Fruit fly (Drosophila melanogaster) whole organism, embryonic: ENCODE measurements around the gene Ptth.
A peak's percentile ranks its signal among the peaks of the same experiment; 100 is the strongest.

Experiments
- Adf1 ChIP-seq: fragments of 200-800 bp; sonication (Bioruptor generic); IDR thresholded peaks from 2 replicates; pipeline ENCODE4 v1.3.6; 2022; ENCODE audit warnings: missing biosample characterization, missing genetic modification characterization
- C15 ChIP-seq: fragments of 200-800 bp; sonication (Bioruptor generic); IDR thresholded peaks from 3 replicates; pipeline ENCODE4 v1.3.6; 2022; ENCODE audit warnings: missing biosample characterization, missing genetic modification characterization
- CG11093 ChIP-seq: fragments of 200-800 bp; sonication (Bioruptor generic); IDR thresholded peaks from 3 replicates; pipeline ENCODE4 v1.3.6; 2022; ENCODE audit warnings: missing biosample characterization, missing genetic modification characterization
- CG11247 ChIP-seq: fragments of 200-800 bp; sonication (Bioruptor generic); IDR thresholded peaks from 2 replicates; pipeline ENCODE4 v1.3.6; 2022; ENCODE audit warnings: missing biosample characterization, missing genetic modification characterization
- CG13296 ChIP-seq: fragments of 200-800 bp; sonication (Bioruptor generic); optimal IDR thresholded peaks from 3 replicates; lab custom pipeline; 2018; ENCODE audit warnings: missing biosample characterization, mild to moderate bottlenecking, missing genetic modification characterization
- CG13775 ChIP-seq: fragments of 200-800 bp; sonication (Bioruptor generic); optimal IDR thresholded peaks from 3 replicates; lab custom pipeline; 2017; ENCODE audit warnings: missing biosample characterization, mild to moderate bottlenecking, missing genetic modification characterization
- CG2202 ChIP-seq: fragments of 200-800 bp; sonication (Bioruptor generic); optimal IDR thresholded peaks from 2 replicates; lab custom pipeline; 2018; ENCODE audit warnings: missing biosample characterization, mild to moderate bottlenecking, missing genetic modification characterization
- CG2712 ChIP-seq: fragments of 200-800 bp; optimal IDR thresholded peaks from 3 replicates; lab custom pipeline; 2019; ENCODE audit warnings: missing biosample characterization, mild to moderate bottlenecking, missing genetic modification characterization, moderate library complexity
- CG30431 ChIP-seq: fragments of 200-800 bp; sonication (Bioruptor generic); optimal IDR thresholded peaks from 2 replicates; lab custom pipeline; 2017; ENCODE audit warnings: missing biosample characterization, missing genetic modification characterization
- CG31224 ChIP-seq: fragments of 200-800 bp; sonication (Bioruptor generic); IDR thresholded peaks from 2 replicates; pipeline ENCODE4 v1.3.6; 2022; ENCODE audit warnings: missing biosample characterization, missing genetic modification characterization
- CG33213 ChIP-seq: fragments of 200-800 bp; sonication (Bioruptor generic); optimal IDR thresholded peaks from 3 replicates; lab custom pipeline; 2016; ENCODE audit warnings: missing biosample characterization, missing genetic modification characterization
- CG4282 ChIP-seq: fragments of 200-800 bp; sonication (Bioruptor generic); optimal IDR thresholded peaks from 2 replicates; lab custom pipeline; 2016; ENCODE audit warnings: missing biosample characterization, missing genetic modification characterization
- CG8089 ChIP-seq: fragments of 200-800 bp; sonication (Bioruptor generic); optimal IDR thresholded peaks from 3 replicates; lab custom pipeline; 2016; ENCODE audit warnings: missing biosample characterization, missing genetic modification characterization
- CG9797 ChIP-seq: fragments of 200-800 bp; sonication (Bioruptor generic); optimal IDR thresholded peaks from 3 replicates; lab custom pipeline; 2018; ENCODE audit warnings: missing biosample characterization, mild to moderate bottlenecking, missing genetic modification characterization
- CG9932 ChIP-seq: fragments of 200-800 bp; sonication (Bioruptor generic); IDR thresholded peaks from 2 replicates; pipeline ENCODE4 v1.3.6; 2022; ENCODE audit warnings: missing biosample characterization, missing genetic modification characterization
- CHES-1-like ChIP-seq: fragments of 200-800 bp; sonication (Bioruptor generic); optimal IDR thresholded peaks from 2 replicates; lab custom pipeline; 2016; ENCODE audit warnings: missing biosample characterization, missing genetic modification characterization
- ERR ChIP-seq: fragments of 200-800 bp; sonication (Bioruptor generic); optimal IDR thresholded peaks from 2 replicates; lab custom pipeline; 2016; ENCODE audit warnings: missing biosample characterization, missing genetic modification characterization
- Gug ChIP-seq: fragments of 200-800 bp; sonication (Bioruptor generic); IDR thresholded peaks from 4 replicates; pipeline ENCODE4 v1.3.6; 2022; ENCODE audit warnings: missing biosample characterization, missing genetic modification characterization
- Hr51 ChIP-seq, 2 experiments: fragments of 200-800 bp; sonication (Bioruptor generic); optimal IDR thresholded peaks; 2 replicates in 1 of 2; 3 replicates in 1 of 2; lab custom pipeline; 2016 to 2018; ENCODE audit warnings: missing biosample characterization in 2 of 2, missing genetic modification characterization in 2 of 2, mild to moderate bottlenecking in 1 of 2, moderate library complexity in 1 of 2
- Jarid2 ChIP-seq: fragments of 200-800 bp; sonication (Bioruptor generic); optimal IDR thresholded peaks from 3 replicates; lab custom pipeline; 2017; ENCODE audit warnings: mild to moderate bottlenecking, missing biosample characterization, missing genetic modification reagents, missing genetic modification characterization
- MBD-R2 ChIP-seq: fragments of 200-800 bp; sonication (Bioruptor generic); IDR thresholded peaks from 2 replicates; pipeline ENCODE4 v1.3.6; 2022; ENCODE audit warnings: missing biosample characterization, missing genetic modification characterization
- Mad ChIP-seq: fragments of 200-800 bp; sonication (Bioruptor generic); optimal IDR thresholded peaks from 2 replicates; lab custom pipeline; 2016; ENCODE audit warnings: missing biosample characterization, missing genetic modification characterization
- Med ChIP-seq: fragments of 200-800 bp; sonication (Bioruptor generic); peaks from one replicate; lab custom pipeline; 2016; ENCODE audit warnings: missing biosample characterization, missing genetic modification characterization, mild to moderate bottlenecking, inconsistent platforms, moderate library complexity
- NC2α ChIP-seq: fragments of 200-800 bp; sonication (Bioruptor generic); optimal IDR thresholded peaks from 2 replicates; lab custom pipeline; 2016; ENCODE audit warnings: missing biosample characterization, missing genetic modification characterization
- Neu2 ChIP-seq: fragments of 200-800 bp; sonication (Bioruptor generic); optimal IDR thresholded peaks from 3 replicates; lab custom pipeline; 2016; ENCODE audit warnings: missing biosample characterization, missing genetic modification characterization, borderline replicate concordance
- Oli ChIP-seq: fragments of 200-800 bp; sonication (Bioruptor generic); optimal IDR thresholded peaks from 2 replicates; lab custom pipeline; 2018; ENCODE audit warnings: missing biosample characterization, mild to moderate bottlenecking, missing genetic modification characterization, moderate library complexity
- Pdp1 ChIP-seq, 2 experiments: fragments of 200-800 bp; sonication (Bioruptor generic); optimal IDR thresholded peaks; 3 replicates each; lab custom pipeline; 2016; ENCODE audit warnings: missing biosample characterization in 2 of 2, missing genetic modification characterization in 2 of 2, mild to moderate bottlenecking in 1 of 2, moderate library complexity in 1 of 2
- Poxn ChIP-seq: fragments of 200-800 bp; sonication (Bioruptor generic); IDR thresholded peaks from 2 replicates; pipeline ENCODE4 v1.3.6; 2022; ENCODE audit warnings: missing biosample characterization, missing genetic modification characterization
- Ravus ChIP-seq: fragments of 200-800 bp; sonication (Bioruptor generic); IDR thresholded peaks from 2 replicates; pipeline ENCODE4 v1.3.6; 2022; ENCODE audit warnings: missing biosample characterization, missing genetic modification characterization
- Scr ChIP-seq: fragments of 200-800 bp; sonication (Bioruptor generic); IDR thresholded peaks from 2 replicates; pipeline ENCODE4 v1.3.6; 2022; ENCODE audit warnings: missing biosample characterization, missing genetic modification characterization; ENCODE audit not compliant: partially characterized antibody
- Sox100B ChIP-seq: fragments of 200-800 bp; sonication (Bioruptor generic); optimal IDR thresholded peaks from 3 replicates; lab custom pipeline; 2018; ENCODE audit warnings: missing biosample characterization, mild to moderate bottlenecking, missing genetic modification characterization
- Stat92E ChIP-seq, 3 experiments: fragments of >200 bp in 2 of 3; fragments of 200-800 bp in 1 of 3; sonication (Bioruptor generic) in 1 of 3; optimal IDR thresholded peaks; 2 replicates each; lab custom pipeline; 2017 to 2019; ENCODE audit warnings: missing biosample characterization in 3 of 3, missing genetic modification characterization in 3 of 3, mild to moderate bottlenecking in 1 of 3, moderate library complexity in 1 of 3
- ap ChIP-seq: fragments of 200-800 bp; sonication (Bioruptor generic); IDR thresholded peaks from 2 replicates; pipeline ENCODE4 v1.3.6; 2022; ENCODE audit warnings: missing biosample characterization, missing genetic modification characterization
- chif ChIP-seq, 2 experiments: fragments of 200-800 bp; sonication (Bioruptor generic); optimal IDR thresholded peaks; 3 replicates each; lab custom pipeline; 2016; ENCODE audit warnings: missing biosample characterization in 2 of 2, missing genetic modification characterization in 2 of 2
- danr ChIP-seq: fragments of 200-800 bp; sonication (Bioruptor generic); IDR thresholded peaks from 2 replicates; pipeline ENCODE4 v1.3.6; 2022; ENCODE audit warnings: missing biosample characterization, missing genetic modification characterization
- dati ChIP-seq: fragments of 200-800 bp; sonication (Bioruptor generic); IDR thresholded peaks from 2 replicates; pipeline ENCODE4 v1.3.6; 2022; ENCODE audit warnings: missing biosample characterization, missing genetic modification characterization
- ems ChIP-seq: fragments of 200-800 bp; sonication (Bioruptor generic); optimal IDR thresholded peaks from 3 replicates; lab custom pipeline; 2016; ENCODE audit warnings: missing biosample characterization, missing genetic modification characterization
- eve ChIP-seq, 2 experiments: fragments of >200 bp; optimal IDR thresholded peaks; 2 replicates each; lab custom pipeline; 2017; ENCODE audit warnings: missing biosample characterization in 2 of 2, missing genetic modification characterization in 2 of 2
- fd102C ChIP-seq: fragments of 200-800 bp; sonication (Bioruptor generic); optimal IDR thresholded peaks from 2 replicates; lab custom pipeline; 2018; ENCODE audit warnings: missing biosample characterization, mild to moderate bottlenecking, missing genetic modification characterization, moderate library complexity
- fd64A ChIP-seq: fragments of 200-800 bp; sonication (Bioruptor generic); optimal IDR thresholded peaks from 3 replicates; lab custom pipeline; 2018; ENCODE audit warnings: missing biosample characterization, mild to moderate bottlenecking, missing genetic modification characterization
- fru ChIP-seq: fragments of >200 bp; optimal IDR thresholded peaks from 2 replicates; lab custom pipeline; 2017
- ham ChIP-seq: fragments of 200-800 bp; sonication (Bioruptor generic); IDR thresholded peaks from 2 replicates; pipeline ENCODE4 v1.3.6; 2022; ENCODE audit warnings: missing biosample characterization, missing genetic modification characterization
- lov ChIP-seq, 2 experiments: fragments of 200-800 bp in 1 of 2; fragments of >200 bp in 1 of 2; sonication (Bioruptor generic) in 1 of 2; IDR thresholded peaks in 1 of 2; optimal IDR thresholded peaks in 1 of 2; 2 replicates in 1 of 2; 3 replicates in 1 of 2; pipeline versions ENCODE4 v1.3.6 to Lab custom; 2017 to 2022; ENCODE audit warnings: missing biosample characterization in 1 of 2, missing genetic modification characterization in 1 of 2
- nmo ChIP-seq: fragments of 200-800 bp; sonication (Bioruptor generic); optimal IDR thresholded peaks from 2 replicates; lab custom pipeline; 2018; ENCODE audit warnings: missing biosample characterization, mild to moderate bottlenecking, missing genetic modification characterization, moderate library complexity
- peb ChIP-seq: fragments of 200-800 bp; sonication (Bioruptor generic); IDR thresholded peaks from 2 replicates; pipeline ENCODE4 v1.3.6; 2022; ENCODE audit warnings: missing biosample characterization, missing genetic modification characterization
- row ChIP-seq: fragments of 200-800 bp; sonication (Bioruptor generic); IDR thresholded peaks from 3 replicates; pipeline ENCODE4 v1.3.6; 2022; ENCODE audit warnings: missing biosample characterization, missing genetic modification characterization
- so ChIP-seq: fragments of 200-800 bp; sonication (Bioruptor generic); IDR thresholded peaks from 3 replicates; pipeline ENCODE4 v1.3.6; 2022; ENCODE audit warnings: missing biosample characterization, missing genetic modification characterization
- tgo ChIP-seq: fragments of 200-800 bp; sonication (Bioruptor generic); IDR thresholded peaks from 3 replicates; pipeline ENCODE4 v1.3.6; 2022; ENCODE audit warnings: missing biosample characterization, missing genetic modification characterization
- tin ChIP-seq: fragments of 200-800 bp; sonication (Bioruptor generic); optimal IDR thresholded peaks from 3 replicates; lab custom pipeline; 2016; ENCODE audit warnings: missing biosample characterization, missing genetic modification characterization
- vfl ChIP-seq: fragments of 200-800 bp; sonication (Bioruptor generic); optimal IDR thresholded peaks from 2 replicates; lab custom pipeline; 2016; ENCODE audit warnings: missing biosample characterization, missing genetic modification characterization

Ptth gene

DNA sequence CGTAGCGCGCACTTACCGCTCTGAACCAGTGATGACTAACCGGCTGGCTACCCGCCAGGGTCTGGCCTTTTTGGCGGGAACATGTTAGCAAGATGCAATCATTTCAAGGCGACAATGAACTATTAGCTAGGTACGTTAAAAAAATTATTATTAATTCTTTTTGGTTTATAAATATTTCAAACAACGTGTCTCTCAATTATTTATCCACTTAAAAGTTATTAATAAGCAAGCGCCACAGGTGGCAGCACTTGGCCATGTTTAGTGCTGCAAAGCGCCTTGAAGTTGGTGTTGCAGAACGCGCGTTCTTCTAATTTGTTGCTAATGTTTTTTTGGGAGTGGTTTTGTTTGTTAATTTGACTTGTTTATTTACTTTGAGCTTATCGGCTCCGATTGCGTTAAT lies 2.5 kb downstream of the Ptth start, which contains the start of the genes Ipk2 and cold (continued):
- TF ChIP-seq CG30431 (GFP tag; lab: Kevin White, UChicago) (peak; percentile 63), chif (GFP tag; optimal IDR thresholded peaks at IDR 0.05; lab: Kevin White, UChicago) (peak; percentile 55 to 68), CG4282 (peak; percentile 51), Mad (GFP tag; lab: Kevin White, UChicago) (peak; percentile 82), Med (peak; percentile 97), CHES-1-like (GFP tag; lab: Kevin White, UChicago) (peak; percentile 84), CG11247 (GFP tag; lab: Robert Waterston, UW) (peak; percentile 64), CG11093 (GFP tag; lab: Robert Waterston, UW) (peak; percentile 48; the same call in 1 of the 3 replicates), ERR (GFP tag; lab: Kevin White, UChicago) (peak; percentile 42), fru (lab: Kevin White, UChicago) (no peak), Neu2 (no peak), CG33213 (GFP tag; lab: Kevin White, UChicago) (peak; percentile 78), eve (GFP tag; optimal IDR thresholded peaks at IDR 0.05; lab: Kevin White, UChicago) (no peak), CG9797 (GFP tag; lab: Kevin White, UChicago) (peak; percentile 62), Stat92E (GFP tag; optimal IDR thresholded peaks at IDR 0.05; lab: Kevin White, UChicago) (no peak), Gug (GFP tag; lab: Robert Waterston, UW) (peak; percentile 70), Hr51 (GFP tag; optimal IDR thresholded peaks at IDR 0.05; lab: Kevin White, UChicago) (peak in 1 of 2 experiments; percentile 88), tgo (GFP tag; lab: Robert Waterston, UW) (peak; percentile 58), C15 (no peak), fd64A (no peak), lov (optimal IDR thresholded peaks at IDR 0.05; lab: Kevin White, UChicago) (no peak), lov (GFP tag; IDR thresholded peaks at IDR 0.05; lab: Robert Waterston, UW) (peak; percentile 51; the same call in 1 of the 3 replicates), fd102C (peak; percentile 42), dati (GFP tag; lab: Robert Waterston, UW) (no peak), Sox100B (GFP tag; lab: Kevin White, UChicago) (no peak), peb (GFP tag; lab: Robert Waterston, UW) (peak; percentile 16; the same call in 1 of the 2 replicates), tin (peak; percentile 85), Poxn (GFP tag; lab: Robert Waterston, UW) (0 out of 2 replicates have a peak, but pooled peaks have one; percentile 30), Jarid2 (peak; percentile 1), MBD-R2 (peak; percentile 97), CG13296 (GFP tag; lab: Kevin White, UChicago) (peak; percentile 79), Scr (0 out of 2 replicates have a peak, but pooled peaks have one; percentile 28), CG31224 (GFP tag; lab: Robert Waterston, UW) (peak; percentile 64), vfl (GFP tag; lab: Kevin White, UChicago) (peak; percentile 85), so (GFP tag; lab: Robert Waterston, UW) (no peak; the same call in 2 of the 3 replicates), ham (GFP tag; lab: Robert Waterston, UW) (no peak), Adf1 (peak; percentile 45; the same call in 1 of the 2 replicates), CG2202 (tag; lab: Kevin White, UChicago) (peak; percentile 43), CG9932 (GFP tag; lab: Robert Waterston, UW) (peak; percentile 91), CG2712 (tag; lab: Kevin White, UChicago) (peak; percentile 82), Ravus (GFP tag; lab: Robert Waterston, UW) (no peak), nmo (GFP tag; lab: Kevin White, UChicago) (peak; percentile 90), ems (GFP tag; lab: Kevin White, UChicago) (peak; percentile 84), NC2α (peak; percentile 42), Pdp1 (GFP tag; optimal IDR thresholded peaks at IDR 0.05; lab: Kevin White, UChicago) (peak in 1 of 2 experiments; percentile 81), ap (GFP tag; lab: Robert Waterston, UW) (no peak), danr (GFP tag; lab: Robert Waterston, UW) (peak; percentile 41; the same call in 1 of the 2 replicates), CG13775 (peak; percentile 86), Oli (peak; percentile 71), CG8089 (GFP tag; lab: Kevin White, UChicago) (peak; percentile 28), row (peak; percentile 95)
